1 fruit fly cellular context compared by ENCODE assay signal in genomic region chrX:7319053-7319702, dm6.
TF ChIP-seq lines count a peak whose summit lies in the region.

No protein-coding gene starts in this region.

TF ChIP-seq in whole organism, embryonic, 481 proteins besides CTCF, POLR2A, EP300 and RAD21 (continued from another document and continues in another):
- peak; percentile 74 for TF ChIP-seq CG8359 (GFP tag; optimal IDR thresholded peaks at IDR 0.05; lab: Kevin White, UChicago; ENCODE audit: borderline replicate concordance)
- TF ChIP-seq CG15269 (tag; optimal IDR thresholded peaks at IDR 0.05; lab: Kevin White, UChicago): peak; percentile 50
- peak; percentile 22 for TF ChIP-seq crc (GFP tag; optimal IDR thresholded peaks at IDR 0.05; lab: Kevin White, UChicago)
- peak; percentile 81 for TF ChIP-seq CG2678 (tag; optimal IDR thresholded peaks at IDR 0.05; lab: Kevin White, UChicago)
- 0 out of 2 replicates have a peak, but pooled peaks have one; percentile 47 for TF ChIP-seq ap (GFP tag; IDR thresholded peaks at IDR 0.05; lab: Robert Waterston, UW)
- TF ChIP-seq Poxn (GFP tag; IDR thresholded peaks at IDR 0.05; lab: Robert Waterston, UW): no peak
- peak; percentile 6 for TF ChIP-seq TFAM (GFP tag; optimal IDR thresholded peaks at IDR 0.05; lab: Kevin White, UChicago)
- peak; percentile 14; the same call in 1 of the 2 replicates for TF ChIP-seq Adf1 (GFP tag; IDR thresholded peaks at IDR 0.05; lab: Robert Waterston, UW)
- TF ChIP-seq chif (GFP tag; optimal IDR thresholded peaks at IDR 0.05; lab: Kevin White, UChicago): peak; percentile 75 to 86
- TF ChIP-seq CG9817 (tag; optimal IDR thresholded peaks at IDR 0.05; lab: Kevin White, UChicago): peak; percentile 10
- TF ChIP-seq CG4854 (GFP tag; optimal IDR thresholded peaks at IDR 0.05; lab: Kevin White, UChicago): no peak
- TF ChIP-seq CG18262 (tag; optimal IDR thresholded peaks at IDR 0.05; lab: Kevin White, UChicago): peak; percentile 94
- peak; percentile 80 for TF ChIP-seq CG8924 (tag; optimal IDR thresholded peaks at IDR 0.05; lab: Kevin White, UChicago)
- TF ChIP-seq CG1603 (tag; optimal IDR thresholded peaks at IDR 0.05; lab: Kevin White, UChicago): peak; percentile 60
- peak; percentile 16 for TF ChIP-seq CG1792 (GFP tag; optimal IDR thresholded peaks at IDR 0.05; lab: Kevin White, UChicago)
- TF ChIP-seq hth (optimal IDR thresholded peaks at IDR 0.05; lab: Kevin White, UChicago): no peak
- peak; percentile 67 for TF ChIP-seq nom (GFP tag; optimal IDR thresholded peaks at IDR 0.05; lab: Kevin White, UChicago)
- TF ChIP-seq CG2889 (GFP tag; IDR thresholded peaks at IDR 0.05; lab: Robert Waterston, UW): peak; percentile 51; the same call in 1 of the 3 replicates
- TF ChIP-seq nerfin-1 (tag; optimal IDR thresholded peaks at IDR 0.05; lab: Kevin White, UChicago): peak; percentile 79
- peak; percentile 14 for TF ChIP-seq Hmr (GFP tag; optimal IDR thresholded peaks at IDR 0.05; lab: Kevin White, UChicago)
- peak; percentile 13 for TF ChIP-seq maf-S (GFP tag; optimal IDR thresholded peaks at IDR 0.05; lab: Kevin White, UChicago)
- TF ChIP-seq CG12769 (tag; optimal IDR thresholded peaks at IDR 0.05; lab: Kevin White, UChicago): no peak
- peak; percentile 37; the same call in 1 of the 2 replicates for TF ChIP-seq CG8765 (GFP tag; IDR thresholded peaks at IDR 0.05; lab: Robert Waterston, UW)
- TF ChIP-seq D (optimal IDR thresholded peaks at IDR 0.05; lab: Kevin White, UChicago): no peak
- TF ChIP-seq D (GFP tag; optimal IDR thresholded peaks at IDR 0.05; lab: Kevin White, UChicago): peak; percentile 84
- TF ChIP-seq CG18011 (GFP tag; optimal IDR thresholded peaks at IDR 0.05; lab: Kevin White, UChicago): peak; percentile 6
- TF ChIP-seq CG7372 (GFP tag; IDR thresholded peaks at IDR 0.05; lab: Robert Waterston, UW): 0 out of 2 replicates have a peak, but pooled peaks have one; percentile 26
- TF ChIP-seq Dad (GFP tag; optimal IDR thresholded peaks at IDR 0.05; lab: Kevin White, UChicago): peak; percentile 44
- TF ChIP-seq Gug (GFP tag; IDR thresholded peaks at IDR 0.05; lab: Robert Waterston, UW): no peak
- peak; percentile 49; the same call in 1 of the 2 replicates for TF ChIP-seq CG32767 (GFP tag; IDR thresholded peaks at IDR 0.05; lab: Robert Waterston, UW)
- no peak for TF ChIP-seq gro (GFP tag; optimal IDR thresholded peaks at IDR 0.05; lab: Kevin White, UChicago)
- TF ChIP-seq CG13123 (GFP tag; optimal IDR thresholded peaks at IDR 0.05; lab: Kevin White, UChicago): peak; percentile 41
- no peak for TF ChIP-seq CG8478 (optimal IDR thresholded peaks at IDR 0.05; lab: Kevin White, UChicago)
- peak; percentile 24 for TF ChIP-seq CG4707 (GFP tag; optimal IDR thresholded peaks at IDR 0.05; lab: Kevin White, UChicago)
- TF ChIP-seq CG2202 (tag; optimal IDR thresholded peaks at IDR 0.05; lab: Kevin White, UChicago): peak; percentile 89
- peak; percentile 83 for TF ChIP-seq CG7839 (tag; optimal IDR thresholded peaks at IDR 0.05; lab: Kevin White, UChicago)
- no peak for TF ChIP-seq Scr (GFP tag; IDR thresholded peaks at IDR 0.05; lab: Robert Waterston, UW; ENCODE audit: partially characterized antibody)
- peak; percentile 97 for TF ChIP-seq dmrt11E (tag; optimal IDR thresholded peaks at IDR 0.05; lab: Kevin White, UChicago)
- no peak for TF ChIP-seq HLHmδ (GFP tag; optimal IDR thresholded peaks at IDR 0.05; lab: Kevin White, UChicago)
- TF ChIP-seq Mrtf (GFP tag; IDR thresholded peaks at IDR 0.05; lab: Robert Waterston, UW): 0 out of 3 replicates have a peak, but pooled peaks have one; percentile 29
- TF ChIP-seq CG10321 (GFP tag; IDR thresholded peaks at IDR 0.05; lab: Robert Waterston, UW): no peak
- peak; percentile 94 for TF ChIP-seq CG10979 (tag; optimal IDR thresholded peaks at IDR 0.05; lab: Kevin White, UChicago)
- TF ChIP-seq Kr (GFP tag; optimal IDR thresholded peaks at IDR 0.05; lab: Kevin White, UChicago): no peak
- TF ChIP-seq HLH54F (GFP tag; optimal IDR thresholded peaks at IDR 0.05; lab: Kevin White, UChicago): peak; percentile 35
- peak; percentile 54; the same call in 1 of the 2 replicates for TF ChIP-seq peb (GFP tag; IDR thresholded peaks at IDR 0.05; lab: Robert Waterston, UW)
- TF ChIP-seq lab (GFP tag; optimal IDR thresholded peaks at IDR 0.05; lab: Kevin White, UChicago): peak; percentile 53
- peak; percentile 51 for TF ChIP-seq E2f1 (GFP tag; IDR thresholded peaks at IDR 0.05; lab: Robert Waterston, UW)
- TF ChIP-seq ATbp (GFP tag; optimal IDR thresholded peaks at IDR 0.05; lab: Kevin White, UChicago): peak; percentile 78
- TF ChIP-seq slou (GFP tag; optimal IDR thresholded peaks at IDR 0.05; lab: Kevin White, UChicago): no peak
- TF ChIP-seq chn (GFP tag; optimal IDR thresholded peaks at IDR 0.05; lab: Kevin White, UChicago): peak; percentile 71
- peak; percentile 41 for TF ChIP-seq CG7745 (tag; optimal IDR thresholded peaks at IDR 0.05; lab: Kevin White, UChicago)
- peak; percentile 43 for TF ChIP-seq Dek (tag; optimal IDR thresholded peaks at IDR 0.05; lab: Kevin White, UChicago)
- TF ChIP-seq CG17568 (GFP tag; optimal IDR thresholded peaks at IDR 0.05; lab: Kevin White, UChicago): peak; percentile 61
- no peak for TF ChIP-seq CG14965 (GFP tag; optimal IDR thresholded peaks at IDR 0.05; lab: Kevin White, UChicago; ENCODE audit: borderline replicate concordance)
- no peak for TF ChIP-seq nerfin-2 (GFP tag; IDR thresholded peaks at IDR 0.05; lab: Robert Waterston, UW; ENCODE audit: partially characterized antibody)
- peak; percentile 37; the same call in 1 of the 3 replicates for TF ChIP-seq tgo (GFP tag; IDR thresholded peaks at IDR 0.05; lab: Robert Waterston, UW)
- peak; percentile 12 for TF ChIP-seq CG15011 (GFP tag; optimal IDR thresholded peaks at IDR 0.05; lab: Kevin White, UChicago)
- no peak for TF ChIP-seq CG14860 (GFP tag; IDR thresholded peaks at IDR 0.05; lab: Robert Waterston, UW; ENCODE audit: partially characterized antibody)
- TF ChIP-seq so (GFP tag; IDR thresholded peaks at IDR 0.05; lab: Robert Waterston, UW): peak; percentile 18; the same call in 1 of the 3 replicates
- peak; percentile 70 for TF ChIP-seq Six4 (GFP tag; optimal IDR thresholded peaks at IDR 0.05; lab: Kevin White, UChicago)
- TF ChIP-seq croc (GFP tag; conservative IDR thresholded peaks at IDR 0.05; lab: Robert Waterston, UW): peak; percentile 78
- TF ChIP-seq Vsx1 (GFP tag; optimal IDR thresholded peaks at IDR 0.05; lab: Kevin White, UChicago): peak; percentile 56
- TF ChIP-seq cas (GFP tag; IDR thresholded peaks at IDR 0.05; lab: Robert Waterston, UW): no peak
- TF ChIP-seq emc (GFP tag; optimal IDR thresholded peaks at IDR 0.05; lab: Kevin White, UChicago): no peak
- no peak for TF ChIP-seq CG10565 (GFP tag; optimal IDR thresholded peaks at IDR 0.05; lab: Kevin White, UChicago)
- no peak for TF ChIP-seq Bgb (GFP tag; IDR thresholded peaks at IDR 0.05; lab: Robert Waterston, UW; ENCODE audit: partially characterized antibody)
- TF ChIP-seq ara (GFP tag; IDR thresholded peaks at IDR 0.05; lab: Robert Waterston, UW): peak; percentile 84
- TF ChIP-seq CG18764 (GFP tag; optimal IDR thresholded peaks at IDR 0.05; lab: Kevin White, UChicago): peak; percentile 45
- TF ChIP-seq psq (GFP tag; optimal IDR thresholded peaks at IDR 0.05; lab: Kevin White, UChicago): no peak
- no peak for TF ChIP-seq seq (GFP tag; IDR thresholded peaks at IDR 0.05; lab: Robert Waterston, UW)
- TF ChIP-seq nau (GFP tag; optimal IDR thresholded peaks at IDR 0.05; lab: Kevin White, UChicago): no peak
- no peak for TF ChIP-seq CG7987 (GFP tag; optimal IDR thresholded peaks at IDR 0.05; lab: Kevin White, UChicago)
- TF ChIP-seq sr (GFP tag; IDR thresholded peaks at IDR 0.05; lab: Robert Waterston, UW): no peak
- peak; percentile 61 for TF ChIP-seq Bdp1 (GFP tag; optimal IDR thresholded peaks at IDR 0.05; lab: Kevin White, UChicago)
- peak; percentile 50 for TF ChIP-seq CG3065 (GFP tag; optimal IDR thresholded peaks at IDR 0.05; lab: Kevin White, UChicago)
- TF ChIP-seq CG9727 (GFP tag; optimal IDR thresholded peaks at IDR 0.05; lab: Kevin White, UChicago): peak; percentile 89
- no peak for TF ChIP-seq fd3F (GFP tag; optimal IDR thresholded peaks at IDR 0.05; lab: Kevin White, UChicago)
- TF ChIP-seq sd (tag; optimal IDR thresholded peaks at IDR 0.05; lab: Kevin White, UChicago): no peak
- no peak for TF ChIP-seq CG2199 (GFP tag; IDR thresholded peaks at IDR 0.05; lab: Robert Waterston, UW)
- no peak for TF ChIP-seq CG13894 (tag; optimal IDR thresholded peaks at IDR 0.05; lab: Kevin White, UChicago)
- TF ChIP-seq CG13775 (GFP tag; optimal IDR thresholded peaks at IDR 0.05; lab: Kevin White, UChicago): peak; percentile 80
- no peak for TF ChIP-seq MBD-R2 (GFP tag; IDR thresholded peaks at IDR 0.05; lab: Robert Waterston, UW)
- TF ChIP-seq CG5180 (GFP tag; optimal IDR thresholded peaks at IDR 0.05; lab: Kevin White, UChicago): peak; percentile 57
- TF ChIP-seq CG7786 (GFP tag; optimal IDR thresholded peaks at IDR 0.05; lab: Kevin White, UChicago): peak; percentile 34
- TF ChIP-seq CG8944 (GFP tag; optimal IDR thresholded peaks at IDR 0.05; lab: Kevin White, UChicago): peak; percentile 48
- TF ChIP-seq Hr51 (GFP tag; optimal IDR thresholded peaks at IDR 0.05; lab: Kevin White, UChicago): peak; percentile 51 to 66
- TF ChIP-seq h (optimal IDR thresholded peaks at IDR 0.05; lab: Kevin White, UChicago): no peak
- peak; percentile 75 for TF ChIP-seq Lhr (GFP tag; optimal IDR thresholded peaks at IDR 0.05; lab: Kevin White, UChicago)
- TF ChIP-seq trem (tag; optimal IDR thresholded peaks at IDR 0.05; lab: Kevin White, UChicago): peak; percentile 87
- TF ChIP-seq PHDP (tag; optimal IDR thresholded peaks at IDR 0.05; lab: Kevin White, UChicago): peak; percentile 74
- TF ChIP-seq pita (GFP tag; optimal IDR thresholded peaks at IDR 0.05; lab: Kevin White, UChicago): no peak
- peak; percentile 51 for TF ChIP-seq CG12155 (GFP tag; optimal IDR thresholded peaks at IDR 0.05; lab: Kevin White, UChicago)
- TF ChIP-seq ewg (GFP tag; optimal IDR thresholded peaks at IDR 0.05; lab: Kevin White, UChicago): peak; percentile 73
- no peak for TF ChIP-seq CG9797 (GFP tag; optimal IDR thresholded peaks at IDR 0.05; lab: Kevin White, UChicago)
- TF ChIP-seq Med (GFP tag; lab: Kevin White, UChicago): peak; percentile 70
- no peak for TF ChIP-seq CG3847 (GFP tag; IDR thresholded peaks at IDR 0.05; lab: Robert Waterston, UW)
- TF ChIP-seq exex (tag; optimal IDR thresholded peaks at IDR 0.05; lab: Kevin White, UChicago): no peak
- peak; percentile 70 for TF ChIP-seq CG4404 (GFP tag; IDR thresholded peaks at IDR 0.05; lab: Robert Waterston, UW)
- TF ChIP-seq Sox102F (GFP tag; optimal IDR thresholded peaks at IDR 0.05; lab: Kevin White, UChicago): peak; percentile 84
- TF ChIP-seq B-H2 (GFP tag; optimal IDR thresholded peaks at IDR 0.05; lab: Kevin White, UChicago): no peak
- peak; percentile 70 for TF ChIP-seq wor (GFP tag; IDR thresholded peaks at IDR 0.05; lab: Robert Waterston, UW)
- TF ChIP-seq cato (GFP tag; optimal IDR thresholded peaks at IDR 0.05; lab: Kevin White, UChicago; ENCODE audit: borderline replicate concordance): peak; percentile 73
- peak; percentile 31 for TF ChIP-seq repo (GFP tag; optimal IDR thresholded peaks at IDR 0.05; lab: Kevin White, UChicago)
- no peak for TF ChIP-seq zfh2 (GFP tag; optimal IDR thresholded peaks at IDR 0.05; lab: Kevin White, UChicago)
- TF ChIP-seq pan (optimal IDR thresholded peaks at IDR 0.05; lab: Kevin White, UChicago): no peak
- TF ChIP-seq pan (GFP tag; optimal IDR thresholded peaks at IDR 0.05 in 1 of 2, IDR thresholded peaks at IDR 0.05 in 1 of 2): peak in 1 of 2 experiments; percentile 52
- TF ChIP-seq CG12659 (GFP tag; optimal IDR thresholded peaks at IDR 0.05; lab: Kevin White, UChicago): peak; percentile 55
- TF ChIP-seq sqz (GFP tag; optimal IDR thresholded peaks at IDR 0.05; lab: Kevin White, UChicago): no peak
- TF ChIP-seq fu2 (GFP tag; optimal IDR thresholded peaks at IDR 0.05; lab: Kevin White, UChicago): no peak
- peak; percentile 61 for TF ChIP-seq CG17385 (GFP tag; optimal IDR thresholded peaks at IDR 0.05; lab: Kevin White, UChicago)
- no peak for TF ChIP-seq NFAT (GFP tag; IDR thresholded peaks at IDR 0.05; lab: Robert Waterston, UW)
- TF ChIP-seq ranshi (GFP tag; IDR thresholded peaks at IDR 0.05; lab: Robert Waterston, UW): no peak; the same call in 1 of the 2 replicates
- peak; percentile 58 to 67 for TF ChIP-seq dpn (GFP tag; optimal IDR thresholded peaks at IDR 0.05; lab: Kevin White, UChicago)
- TF ChIP-seq CG30403 (GFP tag; optimal IDR thresholded peaks at IDR 0.05; lab: Kevin White, UChicago): peak; percentile 84
- peak; percentile 93 for TF ChIP-seq gem (tag; optimal IDR thresholded peaks at IDR 0.05; lab: Kevin White, UChicago)
- no peak for TF ChIP-seq eyg (GFP tag; optimal IDR thresholded peaks at IDR 0.05; lab: Kevin White, UChicago)
- TF ChIP-seq Hmx (GFP tag; optimal IDR thresholded peaks at IDR 0.05; lab: Kevin White, UChicago): no peak
- TF ChIP-seq fd96Cb (tag; optimal IDR thresholded peaks at IDR 0.05; lab: Kevin White, UChicago): peak; percentile 91
- TF ChIP-seq corto (GFP tag; optimal IDR thresholded peaks at IDR 0.05; lab: Kevin White, UChicago): no peak
- peak; percentile 92 for TF ChIP-seq Ets65A (GFP tag; lab: Kevin White, UChicago)
- peak; percentile 64 for TF ChIP-seq ind (GFP tag; optimal IDR thresholded peaks at IDR 0.05; lab: Kevin White, UChicago)
- TF ChIP-seq CG14050 (GFP tag; IDR thresholded peaks at IDR 0.05; lab: Robert Waterston, UW): peak; percentile 18; the same call in 1 of the 3 replicates
- no peak for TF ChIP-seq Rfx (GFP tag; IDR thresholded peaks at IDR 0.05; lab: Robert Waterston, UW)
- peak; percentile 64 for TF ChIP-seq CG11723 (GFP tag; optimal IDR thresholded peaks at IDR 0.05; lab: Kevin White, UChicago)
- TF ChIP-seq CG10431 (GFP tag; optimal IDR thresholded peaks at IDR 0.05; lab: Kevin White, UChicago): peak; percentile 36
- no peak for TF ChIP-seq HLH4C (GFP tag; IDR thresholded peaks at IDR 0.05; lab: Robert Waterston, UW; ENCODE audit: partially characterized antibody)
- TF ChIP-seq H2.0 (GFP tag; IDR thresholded peaks at IDR 0.05; lab: Robert Waterston, UW): peak; percentile 42
- peak; percentile 67 for TF ChIP-seq CG9437 (GFP tag; optimal IDR thresholded peaks at IDR 0.05; lab: Kevin White, UChicago)
- peak; percentile 11 for TF ChIP-seq NK7.1 (GFP tag; optimal IDR thresholded peaks at IDR 0.05; lab: Kevin White, UChicago)
- 0 out of 3 replicates have a peak, but pooled peaks have one; percentile 21 for TF ChIP-seq CG11093 (GFP tag; IDR thresholded peaks at IDR 0.05; lab: Robert Waterston, UW)
- TF ChIP-seq CG5245 (GFP tag; optimal IDR thresholded peaks at IDR 0.05; lab: Kevin White, UChicago): peak; percentile 55
